Worm (Caenorhabditis elegans): ENCODE measurements around the gene rod-1.

ce11 chrIV:7447556-7447955 lies 30.7 kb upstream of the rod-1 start, which contains the start of gene B0496.2:
- TF ChIP-seq ztf-29 (GFP tag; IDR thresholded peaks at IDR 0.05) (no peak), flt-1 (GFP tag; IDR thresholded peaks at IDR 0.05) (no peak), klf-2 (GFP tag; conservative IDR thresholded peaks at IDR 0.05) (no peak), med-1 (GFP tag; optimal IDR thresholded peaks at IDR 0.05; ENCODE audit: insufficient read depth) (no peak), ztf-23 (GFP tag; IDR thresholded peaks at IDR 0.05) (no peak), tab-1 (GFP tag; IDR thresholded peaks at IDR 0.05) (no peak), T22C8.4 (GFP tag; IDR thresholded peaks at IDR 0.05) (no peak), cog-1 (tag; optimal IDR thresholded peaks at IDR 0.05) (no peak)

Measured in whole organism, midembryonic.